Fruit fly (Drosophila melanogaster) Kc167 (cell line): ENCODE results near the gene CG7140.

Experiments
- Myc ChIP-seq: fragments of >200 bp; optimal IDR thresholded peaks from 2 replicates; lab custom pipeline; 2017; ENCODE audit warnings: missing external identifiers
- Sin3A ChIP-seq: fragments of >200 bp; optimal IDR thresholded peaks from 2 replicates; lab custom pipeline; 2018; ENCODE audit warnings: missing external identifiers
- h ChIP-seq: fragments of >200 bp; optimal IDR thresholded peaks from 3 replicates; lab custom pipeline; 2018; ENCODE audit warnings: missing external identifiers
- insv ChIP-seq: fragments of >200 bp; optimal IDR thresholded peaks from 3 replicates; lab custom pipeline; 2018; ENCODE audit warnings: missing external identifiers
- psq ChIP-seq: fragments of >200 bp; optimal IDR thresholded peaks from 2 replicates; lab custom pipeline; 2017; ENCODE audit warnings: missing external identifiers
- ttk ChIP-seq: sonication (Bioruptor generic); optimal IDR thresholded peaks from 2 replicates; lab custom pipeline; 2017; ENCODE audit warnings: missing external identifiers

Gene CG7140

dm6 chr3L:22028225-22028624, at the start of gene CG7140:
Gene CG7140, minus strand, starts transcription at chr3L:22028325.
- no peak for TF ChIP-seq ttk
- no peak for TF ChIP-seq psq (lab: Kevin White, UChicago)
- TF ChIP-seq h = no peak
- TF ChIP-seq Sin3A (lab: Kevin White, UChicago) = no peak
- no peak for TF ChIP-seq Myc (lab: Kevin White, UChicago)
- TF ChIP-seq insv (lab: Kevin White, UChicago) = no peak

- TF ChIP-seq insv (lab: Kevin White, UChicago) (no peak), ttk (no peak), psq (lab: Kevin White, UChicago) (no peak), Myc (lab: Kevin White, UChicago) (no peak), Sin3A (lab: Kevin White, UChicago) (no peak), h (no peak)
These were observed 47.7 kb upstream of the CG7140 start, which contains the start of the genes CG7130 and RpLP0 for dm6 chr3L:22075706-22076398. Gene CG7130, minus strand, starts transcription at chr3L:22075756. Gene RpLP0, plus strand, starts transcription at chr3L:22075867.

- TF ChIP-seq ttk (no peak), psq (lab: Kevin White, UChicago) (no peak), Sin3A (lab: Kevin White, UChicago) (no peak), h (no peak), Myc (lab: Kevin White, UChicago) (no peak), insv (lab: Kevin White, UChicago) (no peak)
These were observed 46.3 kb upstream of the CG7140 start, which contains the start of gene CG7133 for dm6 chr3L:22074347-22074971. Gene CG7133, minus strand, starts transcription at chr3L:22074523.

dm6 chr3L:22072824-22073223, 44.7 kb upstream of the CG7140 start:
- TF ChIP-seq ttk = no peak
- no peak for TF ChIP-seq Myc (lab: Kevin White, UChicago)
- no peak for TF ChIP-seq Sin3A (lab: Kevin White, UChicago)
- TF ChIP-seq psq (lab: Kevin White, UChicago) = no peak
- TF ChIP-seq insv (lab: Kevin White, UChicago) = no peak
- no peak for TF ChIP-seq h

- no peak for TF ChIP-seq Sin3A (lab: Kevin White, UChicago)
- TF ChIP-seq insv (lab: Kevin White, UChicago) = no peak
- TF ChIP-seq psq (lab: Kevin White, UChicago) = no peak
- no peak for TF ChIP-seq ttk
- no peak for TF ChIP-seq h
- no peak for TF ChIP-seq Myc (lab: Kevin White, UChicago)
These were observed 43.7 kb upstream of the CG7140 start, which contains the start of gene CG7139 for dm6 chr3L:22071687-22072394. Gene CG7139, minus strand, starts transcription at chr3L:22071848.

- TF ChIP-seq insv (lab: Kevin White, UChicago) = no peak
- TF ChIP-seq ttk = no peak
- no peak for TF ChIP-seq Sin3A (lab: Kevin White, UChicago)
- no peak for TF ChIP-seq Myc (lab: Kevin White, UChicago)
- TF ChIP-seq psq (lab: Kevin White, UChicago) = no peak
- no peak for TF ChIP-seq h
These were observed 42.4 kb upstream of the CG7140 start for dm6 chr3L:22070506-22070905.

- TF ChIP-seq Myc (lab: Kevin White, UChicago) = no peak
- TF ChIP-seq h = no peak
These were observed 37.6 kb upstream of the CG7140 start, which contains the start of gene CG14561 for dm6 chr3L:22065694-22066093. Gene CG14561, plus strand, starts transcription at chr3L:22065907.

dm6 chr3L:22063833-22064232, 35.7 kb upstream of the CG7140 start:
- TF ChIP-seq Sin3A (lab: Kevin White, UChicago) (no peak), Myc (lab: Kevin White, UChicago) (no peak), insv (lab: Kevin White, UChicago) (no peak), psq (lab: Kevin White, UChicago) (no peak), h (no peak), ttk (no peak)

- no peak for TF ChIP-seq Myc (lab: Kevin White, UChicago)
These were observed 25.2 kb upstream of the CG7140 start for dm6 chr3L:22053343-22053742.

- TF ChIP-seq h (no peak), psq (lab: Kevin White, UChicago) (no peak), insv (lab: Kevin White, UChicago) (no peak), ttk (no peak), Sin3A (lab: Kevin White, UChicago) (no peak), Myc (lab: Kevin White, UChicago) (no peak)
These were observed 23.0 kb upstream of the CG7140 start for dm6 chr3L:22051152-22051551.

- no peak for TF ChIP-seq Myc (lab: Kevin White, UChicago)
- TF ChIP-seq psq (lab: Kevin White, UChicago) = no peak
- TF ChIP-seq h = no peak
These were observed 6.6 kb upstream of the CG7140 start, which contains the start of gene Oct-TyrR for dm6 chr3L:22034717-22035116. Gene Oct-TyrR, plus strand, starts transcription at chr3L:22035003.

dm6 chr3L:22029670-22030069, 1.5 kb upstream of the CG7140 start, which contains the start of gene CG43392:
Gene CG43392, minus strand, starts transcription at chr3L:22029770.
- TF ChIP-seq insv (lab: Kevin White, UChicago) (no peak), Sin3A (lab: Kevin White, UChicago) (no peak), psq (lab: Kevin White, UChicago) (no peak), ttk (no peak), Myc (lab: Kevin White, UChicago) (no peak), h (no peak)
